Worm (Caenorhabditis elegans): ENCODE results near the gene pat-2.

pat-2 gene

DNA sequence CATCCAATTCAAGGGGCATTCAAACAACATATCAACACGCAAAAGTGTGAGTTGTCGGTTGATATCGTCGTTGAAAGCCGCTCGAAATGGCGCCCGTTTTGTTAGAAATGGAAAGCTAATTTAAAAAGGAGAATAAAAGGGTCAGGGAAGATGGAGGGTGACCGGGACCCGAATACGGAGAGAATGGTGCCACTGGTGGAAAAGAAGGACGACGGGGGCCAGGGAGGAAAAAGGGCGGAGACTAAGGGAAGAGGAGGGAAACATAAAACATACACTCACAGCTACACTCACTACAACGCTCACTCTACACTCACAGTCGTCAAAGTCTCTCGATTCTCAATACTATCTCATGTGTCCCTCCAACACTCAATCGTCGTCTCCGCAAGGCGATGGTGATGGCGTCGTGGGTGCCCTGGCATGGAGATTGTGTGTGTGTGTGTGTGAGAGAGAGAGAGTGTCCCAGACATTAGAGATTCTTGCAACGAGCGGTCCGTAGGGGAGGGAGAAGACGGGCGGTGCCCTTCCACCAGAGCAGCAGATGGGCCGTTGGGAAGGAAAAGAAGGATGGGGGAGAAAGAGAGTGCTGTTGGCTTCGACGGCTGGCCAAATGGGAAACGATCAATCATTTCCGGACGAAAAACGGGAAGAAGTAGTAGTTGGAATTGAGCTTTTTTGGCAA lies 55.4 kb downstream of the pat-2 start:
- TF ChIP-seq daf-19 (GFP tag; conservative IDR thresholded peaks at IDR 0.05) (no peak), dve-1 (tag; optimal IDR thresholded peaks at IDR 0.05; ENCODE audit: insufficient read depth) (peak; percentile 38), hif-1 (tag; optimal IDR thresholded peaks at IDR 0.05) (peak in 1 of 2 experiments; percentile 55), tra-1 (GFP tag; IDR thresholded peaks at IDR 0.05) (0 out of 2 replicates have a peak, but pooled peaks have one; percentile 5), madf-5 (GFP tag; IDR thresholded peaks at IDR 0.05) (no peak), zip-2 (tag; optimal IDR thresholded peaks at IDR 0.05) (no peak), cey-2 (tag; optimal IDR thresholded peaks at IDR 0.05; ENCODE audit: borderline replicate concordance, insufficient read depth) (no peak), hlh-30 (tag; optimal IDR thresholded peaks at IDR 0.05; ENCODE audit: insufficient read depth) (peak; percentile 56), saeg-2 (GFP tag; IDR thresholded peaks at IDR 0.05) (no peak), arid-1 (GFP tag; conservative IDR thresholded peaks at IDR 0.05) (no peak), Y75B8A.6 (GFP tag; IDR thresholded peaks at IDR 0.05) (no peak), T26A8.4 (GFP tag; IDR thresholded peaks at IDR 0.05) (peak; percentile 36; the same call in 1 of the 2 replicates), daf-16 (GFP tag; optimal IDR thresholded peaks at IDR 0.05) (peak in 1 of 2 experiments; percentile 62), daf-16 (tag; optimal IDR thresholded peaks at IDR 0.05) (no peak), nhr-42 (GFP tag; IDR thresholded peaks at IDR 0.05) (no peak), zfp-3 (GFP tag; conservative IDR thresholded peaks at IDR 0.05) (no peak), mxl-2 (GFP tag; conservative IDR thresholded peaks at IDR 0.05) (no peak), dmd-6 (GFP tag; IDR thresholded peaks at IDR 0.05) (peak; percentile 25), nhr-25 (tag; optimal IDR thresholded peaks at IDR 0.05; ENCODE audit: borderline replicate concordance, insufficient read depth) (peak; percentile 12), fos-1 (tag; optimal IDR thresholded peaks at IDR 0.05) (no peak), ztf-11 (tag; optimal IDR thresholded peaks at IDR 0.05) (peak; percentile 24), R02D3.7 (tag; optimal IDR thresholded peaks at IDR 0.05) (no peak), skn-1 (tag; optimal IDR thresholded peaks at IDR 0.05) (no peak), hlh-11 (tag; optimal IDR thresholded peaks at IDR 0.05) (peak; percentile 82), unc-39 (tag; optimal IDR thresholded peaks at IDR 0.05) (no peak), zip-11 (GFP tag; IDR thresholded peaks at IDR 0.05) (no peak), set-16 (GFP tag; IDR thresholded peaks at IDR 0.05) (peak; percentile 82), lir-3 (tag; optimal IDR thresholded peaks at IDR 0.05) (no peak), ctbp-1 (GFP tag; IDR thresholded peaks at IDR 0.05) (peak; percentile 89; the same call in 1 of the 2 replicates), nhr-76 (tag; optimal IDR thresholded peaks at IDR 0.05) (no peak), nhr-111 (GFP tag; optimal IDR thresholded peaks at IDR 0.05) (peak; percentile 32), dpl-1 (GFP tag; optimal IDR thresholded peaks at IDR 0.05) (peak; percentile 26), gei-8 (GFP tag; optimal IDR thresholded peaks at IDR 0.05) (peak; percentile 23), ceh-44 (GFP tag; IDR thresholded peaks at IDR 0.05) (no peak), Y5F2A.4 (GFP tag; optimal IDR thresholded peaks at IDR 0.05) (no peak), nhr-10 (tag; optimal IDR thresholded peaks at IDR 0.05) (no peak), ceh-28 (tag; optimal IDR thresholded peaks at IDR 0.05) (no peak), ztf-7 (tag; optimal IDR thresholded peaks at IDR 0.05) (peak; percentile 22), hmg-1.1 (GFP tag; IDR thresholded peaks at IDR 0.05) (peak; percentile 86), mxl-3 (GFP tag; optimal IDR thresholded peaks at IDR 0.05) (peak; percentile 43), ceh-20 (GFP tag; IDR thresholded peaks at IDR 0.05) (peak; percentile 63; the same call in 1 of the 2 replicates), mdl-1 (tag; optimal IDR thresholded peaks at IDR 0.05) (peak in 1 of 2 experiments; percentile 72), fkh-10 (GFP tag; optimal IDR thresholded peaks at IDR 0.05) (peak; percentile 61), lsy-2 (tag; optimal IDR thresholded peaks at IDR 0.05) (peak; percentile 82 to 88), F26F4.8 (GFP tag; conservative IDR thresholded peaks at IDR 0.05) (no peak), snpc-4 (tag; optimal IDR thresholded peaks at IDR 0.05) (no peak), nhr-237 (tag; optimal IDR thresholded peaks at IDR 0.05) (no peak), nhr-28 (tag; optimal IDR thresholded peaks at IDR 0.05) (peak; percentile 71), nhr-6 (tag; optimal IDR thresholded peaks at IDR 0.05) (peak; percentile 62), lin-38 (GFP tag; IDR thresholded peaks at IDR 0.05) (0 out of 2 replicates have a peak, but pooled peaks have one; percentile 49)

All from whole organism, L4 larva.